Fruit fly (Drosophila melanogaster): ENCODE measurements around the gene baz.

- TF ChIP-seq CG33017 (tag; optimal IDR thresholded peaks at IDR 0.05): no peak
- TF ChIP-seq pad (GFP tag; optimal IDR thresholded peaks at IDR 0.05): no peak
- TF ChIP-seq CG7101 (tag; optimal IDR thresholded peaks at IDR 0.05): no peak
- no peak for TF ChIP-seq CG5204 (GFP tag; optimal IDR thresholded peaks at IDR 0.05)
- no peak for TF ChIP-seq CG7045 (GFP tag; optimal IDR thresholded peaks at IDR 0.05)
These were observed 48.2 kb downstream of the baz start, which contains the start of gene CG32563 for dm6 chrX:17207865-17208486.

Data from whole organism, adult.